Worm (Caenorhabditis elegans): ENCODE results near the gene shk-1.

DNA sequence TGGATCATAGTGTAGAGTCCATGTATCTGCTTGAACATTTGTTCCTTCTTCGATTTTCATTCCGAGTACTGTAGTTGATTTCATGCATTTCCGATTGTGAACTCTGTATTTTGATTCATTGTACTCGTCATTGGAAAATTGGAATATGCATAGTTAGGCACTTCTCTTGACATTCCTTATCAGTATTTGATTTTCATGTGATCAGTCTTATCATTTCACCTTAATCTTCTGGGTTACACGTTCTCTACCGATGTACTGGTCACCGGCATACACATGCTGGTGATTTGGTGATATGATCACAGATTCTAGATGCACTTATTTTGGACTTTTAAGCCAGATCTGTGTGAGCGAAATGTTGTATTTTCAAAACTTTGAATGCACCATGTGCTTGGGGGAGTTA is 33.2 kb downstream of the shk-1 start:
- no peak for TF ChIP-seq snpc-4 (tag; optimal IDR thresholded peaks at IDR 0.05)
- no peak for TF ChIP-seq nhr-12 (tag; optimal IDR thresholded peaks at IDR 0.05)
- TF ChIP-seq ces-1 (GFP tag; optimal IDR thresholded peaks at IDR 0.05), result no peak
- TF ChIP-seq sem-2 (GFP tag; optimal IDR thresholded peaks at IDR 0.05), result no peak
- no peak for TF ChIP-seq blmp-1 (tag; optimal IDR thresholded peaks at IDR 0.05)
- TF ChIP-seq lsy-2 (tag; optimal IDR thresholded peaks at IDR 0.05), result no peak
- TF ChIP-seq elt-3 (tag; optimal IDR thresholded peaks at IDR 0.05), result no peak
- no peak for TF ChIP-seq nhr-76 (tag; optimal IDR thresholded peaks at IDR 0.05)
- TF ChIP-seq nhr-237 (tag; optimal IDR thresholded peaks at IDR 0.05), result no peak
- no peak for TF ChIP-seq cnd-1 (tag; optimal IDR thresholded peaks at IDR 0.05)
- no peak for TF ChIP-seq ceh-39 (tag; optimal IDR thresholded peaks at IDR 0.05)
